Fruit fly (Drosophila melanogaster) whole organism, embryonic: ENCODE results near the gene GluProRS.
A peak's percentile ranks its signal among the peaks of the same experiment; 100 is the strongest.

Experiments used
- Ada2b ChIP-seq: fragments of 200-800 bp; sonication (Bioruptor generic); IDR thresholded peaks from 2 replicates; pipeline ENCODE4 v1.3.6; 2022; ENCODE audit warnings: missing biosample characterization, missing genetic modification characterization
- Antp ChIP-seq: fragments of 200-800 bp; sonication (Bioruptor generic); optimal IDR thresholded peaks from 3 replicates; lab custom pipeline; 2016; ENCODE audit warnings: missing biosample characterization, missing genetic modification characterization
- BEAF-32 ChIP-seq: fragments of 200-800 bp; sonication (Bioruptor generic); optimal IDR thresholded peaks from 3 replicates; lab custom pipeline; 2017; ENCODE audit warnings: missing biosample characterization, missing genetic modification characterization, mild to moderate bottlenecking, moderate library complexity, missing genetic modification reagents
- Bdp1 ChIP-seq: fragments of 200-800 bp; sonication (Bioruptor generic); optimal IDR thresholded peaks from 3 replicates; lab custom pipeline; 2016; ENCODE audit warnings: missing biosample characterization, missing genetic modification characterization
- BtbVII ChIP-seq: fragments of 200-800 bp; sonication (Bioruptor generic); optimal IDR thresholded peaks from 3 replicates; lab custom pipeline; 2017; ENCODE audit warnings: missing biosample characterization, mild to moderate bottlenecking, missing genetic modification characterization
- CG11504 ChIP-seq: fragments of 200-800 bp; sonication (Bioruptor generic); optimal IDR thresholded peaks from 3 replicates; lab custom pipeline; 2019; ENCODE audit warnings: missing biosample characterization, mild to moderate bottlenecking, missing genetic modification characterization, moderate library complexity
- CG12104 ChIP-seq: fragments of 200-800 bp; sonication (Bioruptor generic); optimal IDR thresholded peaks from 3 replicates; lab custom pipeline; 2016; ENCODE audit warnings: missing biosample characterization, missing genetic modification characterization
- CG12219 ChIP-seq: fragments of 200-800 bp; sonication (Bioruptor generic); optimal IDR thresholded peaks from 3 replicates; lab custom pipeline; 2018; ENCODE audit warnings: missing biosample characterization, mild to moderate bottlenecking, missing genetic modification characterization
- CG1233 ChIP-seq: fragments of 200-800 bp; sonication (Bioruptor generic); optimal IDR thresholded peaks from 4 replicates; lab custom pipeline; 2018; ENCODE audit warnings: missing biosample characterization, mild to moderate bottlenecking, missing genetic modification characterization
- CG13287 ChIP-seq: fragments of 200-800 bp; sonication (Bioruptor generic); IDR thresholded peaks from 2 replicates; pipeline ENCODE4 v1.3.6; 2022; ENCODE audit warnings: missing biosample characterization, missing genetic modification characterization; ENCODE audit not compliant: partially characterized antibody
- CG14441 ChIP-seq: fragments of 200-800 bp; sonication (Bioruptor generic); IDR thresholded peaks from 2 replicates; pipeline ENCODE4 v1.3.6; 2022; ENCODE audit warnings: missing biosample characterization, missing genetic modification characterization
- CG17802 ChIP-seq: fragments of 200-800 bp; sonication (Bioruptor generic); optimal IDR thresholded peaks from 2 replicates; lab custom pipeline; 2018; ENCODE audit warnings: missing biosample characterization, mild to moderate bottlenecking, missing genetic modification characterization, moderate library complexity
- CG2129 ChIP-seq: fragments of 200-800 bp; sonication (Bioruptor generic); IDR thresholded peaks from 2 replicates; pipeline ENCODE4 v1.3.6; 2022; ENCODE audit warnings: missing biosample characterization, missing genetic modification characterization; ENCODE audit not compliant: partially characterized antibody
- CG30403 ChIP-seq: fragments of 200-800 bp; sonication (Bioruptor generic); optimal IDR thresholded peaks from 3 replicates; lab custom pipeline; 2016; ENCODE audit warnings: missing biosample characterization, missing genetic modification characterization
- CG31441 ChIP-seq: fragments of 200-800 bp; sonication (Bioruptor generic); IDR thresholded peaks from 2 replicates; pipeline ENCODE4 v1.3.6; 2022; ENCODE audit warnings: missing biosample characterization, missing genetic modification characterization
- CG32532 ChIP-seq: fragments of 200-800 bp; sonication (Bioruptor generic); IDR thresholded peaks from 2 replicates; pipeline ENCODE4 v1.3.6; 2022; ENCODE audit warnings: missing biosample characterization, missing genetic modification characterization
- CG4282 ChIP-seq: fragments of 200-800 bp; sonication (Bioruptor generic); optimal IDR thresholded peaks from 2 replicates; lab custom pipeline; 2016; ENCODE audit warnings: missing biosample characterization, missing genetic modification characterization
- CG4328 ChIP-seq: fragments of 200-800 bp; sonication (Bioruptor generic); optimal IDR thresholded peaks from 3 replicates; lab custom pipeline; 2017; ENCODE audit warnings: missing biosample characterization, missing genetic modification reagents, missing genetic modification characterization
- CG5245 ChIP-seq: fragments of 200-800 bp; sonication (Bioruptor generic); optimal IDR thresholded peaks from 3 replicates; lab custom pipeline; 2016; ENCODE audit warnings: missing biosample characterization, missing genetic modification characterization
- CG5953 ChIP-seq: fragments of 200-800 bp; sonication (Bioruptor generic); IDR thresholded peaks from 2 replicates; pipeline ENCODE4 v1.3.6; 2022; ENCODE audit warnings: missing biosample characterization, missing genetic modification characterization
- CG7987 ChIP-seq: fragments of 200-800 bp; sonication (Bioruptor generic); optimal IDR thresholded peaks from 2 replicates; lab custom pipeline; 2018; ENCODE audit warnings: missing biosample characterization, mild to moderate bottlenecking, missing genetic modification characterization, moderate library complexity
- CG8359 ChIP-seq: fragments of 200-800 bp; sonication (Bioruptor generic); optimal IDR thresholded peaks from 2 replicates; lab custom pipeline; 2017; ENCODE audit warnings: missing biosample characterization, mild to moderate bottlenecking, missing genetic modification characterization, borderline replicate concordance
- HLH3B ChIP-seq: fragments of 200-800 bp; sonication (Bioruptor generic); IDR thresholded peaks from 2 replicates; pipeline ENCODE4 v1.3.6; 2022; ENCODE audit warnings: missing biosample characterization, missing genetic modification characterization
- Lhr ChIP-seq: fragments of 200-800 bp; sonication (Bioruptor generic); optimal IDR thresholded peaks from 3 replicates; lab custom pipeline; 2017; ENCODE audit warnings: mild to moderate bottlenecking, missing biosample characterization, missing genetic modification reagents, missing genetic modification characterization
- MESR4 ChIP-seq: fragments of 200-800 bp; sonication (Bioruptor generic); optimal IDR thresholded peaks from 2 replicates; lab custom pipeline; 2018; ENCODE audit warnings: missing biosample characterization, mild to moderate bottlenecking, missing genetic modification characterization, moderate library complexity
- Max ChIP-seq: fragments of 200-800 bp; sonication (Bioruptor generic); optimal IDR thresholded peaks from 2 replicates; lab custom pipeline; 2016; ENCODE audit warnings: missing biosample characterization, mild to moderate bottlenecking, missing genetic modification characterization
- Mrtf ChIP-seq: fragments of 200-800 bp; sonication (Bioruptor generic); IDR thresholded peaks from 3 replicates; pipeline ENCODE4 v1.3.6; 2022; ENCODE audit warnings: missing biosample characterization, missing genetic modification characterization
- Ptx1 ChIP-seq: fragments of 200-800 bp; sonication (Bioruptor generic); IDR thresholded peaks from 2 replicates; pipeline ENCODE4 v1.3.6; 2022; ENCODE audit warnings: missing biosample characterization, missing genetic modification characterization
- Ravus ChIP-seq: fragments of 200-800 bp; sonication (Bioruptor generic); IDR thresholded peaks from 2 replicates; pipeline ENCODE4 v1.3.6; 2022; ENCODE audit warnings: missing biosample characterization, missing genetic modification characterization
- Six4 ChIP-seq: fragments of 200-800 bp; sonication (Bioruptor generic); optimal IDR thresholded peaks from 2 replicates; lab custom pipeline; 2016; ENCODE audit warnings: missing biosample characterization, missing genetic modification characterization
- Sry-β ChIP-seq: fragments of 200-800 bp; sonication (Bioruptor generic); optimal IDR thresholded peaks from 2 replicates; lab custom pipeline; 2018; ENCODE audit warnings: missing biosample characterization, mild to moderate bottlenecking, missing genetic modification characterization, moderate library complexity
- bsh ChIP-seq, 2 experiments: fragments of 200-800 bp; sonication (Bioruptor generic); optimal IDR thresholded peaks; 2 replicates each; lab custom pipeline; 2017 to 2018; ENCODE audit warnings: mild to moderate bottlenecking in 2 of 2, missing biosample characterization in 2 of 2, missing genetic modification characterization in 2 of 2, moderate library complexity in 1 of 2
- chn ChIP-seq: fragments of 200-800 bp; sonication (Bioruptor generic); optimal IDR thresholded peaks from 2 replicates; lab custom pipeline; 2016; ENCODE audit warnings: missing biosample characterization, missing genetic modification characterization
- crc ChIP-seq: fragments of 200-800 bp; sonication (Bioruptor generic); optimal IDR thresholded peaks from 2 replicates; lab custom pipeline; 2016; ENCODE audit warnings: missing biosample characterization, missing genetic modification characterization
- ewg ChIP-seq: fragments of 200-800 bp; sonication (Bioruptor generic); optimal IDR thresholded peaks from 3 replicates; lab custom pipeline; 2017; ENCODE audit warnings: mild to moderate bottlenecking, missing biosample characterization, missing genetic modification reagents, missing genetic modification characterization
- ftz-f1 ChIP-seq: fragments of 200-800 bp; sonication (Bioruptor generic); optimal IDR thresholded peaks from 2 replicates; lab custom pipeline; 2016; ENCODE audit warnings: missing biosample characterization, missing genetic modification characterization
- gsb ChIP-seq: fragments of 200-800 bp; sonication (Bioruptor generic); IDR thresholded peaks from 2 replicates; pipeline ENCODE4 v1.3.6; 2022; ENCODE audit warnings: missing biosample characterization, missing genetic modification characterization
- her ChIP-seq: fragments of 200-800 bp; sonication (Bioruptor generic); optimal IDR thresholded peaks from 2 replicates; lab custom pipeline; 2016; ENCODE audit warnings: missing biosample characterization, missing genetic modification characterization
- jumu ChIP-seq: fragments of 200-800 bp; sonication (Bioruptor generic); optimal IDR thresholded peaks from 3 replicates; lab custom pipeline; 2016; ENCODE audit warnings: missing biosample characterization, missing genetic modification characterization
- lab ChIP-seq: fragments of 200-800 bp; sonication (Bioruptor generic); optimal IDR thresholded peaks from 3 replicates; lab custom pipeline; 2017; ENCODE audit warnings: missing biosample characterization, missing genetic modification characterization, mild to moderate bottlenecking, moderate library complexity, missing genetic modification reagents
- lmd ChIP-seq: fragments of 200-800 bp; sonication (Bioruptor generic); IDR thresholded peaks from 2 replicates; pipeline ENCODE4 v1.3.6; 2022; ENCODE audit warnings: missing biosample characterization, missing genetic modification characterization
- nom ChIP-seq: fragments of 200-800 bp; sonication (Bioruptor generic); optimal IDR thresholded peaks from 2 replicates; lab custom pipeline; 2017; ENCODE audit warnings: missing biosample characterization, missing genetic modification characterization, mild to moderate bottlenecking, moderate library complexity, missing genetic modification reagents
- odd ChIP-seq: fragments of 200-800 bp; sonication (Bioruptor generic); optimal IDR thresholded peaks from 2 replicates; lab custom pipeline; 2017; ENCODE audit warnings: missing biosample characterization, mild to moderate bottlenecking, missing genetic modification characterization
- pan ChIP-seq, 4 experiments: fragments of >200 bp in 3 of 4; fragments of 200-800 bp in 1 of 4; sonication (Bioruptor generic) in 1 of 4; optimal IDR thresholded peaks in 3 of 4; IDR thresholded peaks in 1 of 4; 2 replicates each; pipeline versions ENCODE4 v1.3.6 to Lab custom; 2017 to 2022; ENCODE audit warnings: missing biosample characterization in 2 of 4, missing genetic modification characterization in 2 of 4, mixed read lengths in 1 of 4
- pum ChIP-seq: fragments of 200-800 bp; sonication (Bioruptor generic); optimal IDR thresholded peaks from 2 replicates; lab custom pipeline; 2016; ENCODE audit warnings: missing biosample characterization, missing genetic modification characterization
- sd ChIP-seq: fragments of 200-800 bp; sonication (Bioruptor generic); optimal IDR thresholded peaks from 3 replicates; lab custom pipeline; 2018; ENCODE audit warnings: missing biosample characterization, mild to moderate bottlenecking, missing genetic modification characterization, moderate library complexity
- sima ChIP-seq: fragments of 200-800 bp; sonication (Bioruptor generic); optimal IDR thresholded peaks from 2 replicates; lab custom pipeline; 2016; ENCODE audit warnings: missing biosample characterization, missing genetic modification characterization
- tgo ChIP-seq: fragments of 200-800 bp; sonication (Bioruptor generic); IDR thresholded peaks from 3 replicates; pipeline ENCODE4 v1.3.6; 2022; ENCODE audit warnings: missing biosample characterization, missing genetic modification characterization
- wek ChIP-seq: fragments of 200-800 bp; sonication (Bioruptor generic); optimal IDR thresholded peaks from 3 replicates; lab custom pipeline; 2018; ENCODE audit warnings: missing biosample characterization, mild to moderate bottlenecking, missing genetic modification characterization, moderate library complexity

Gene GluProRS

DNA sequence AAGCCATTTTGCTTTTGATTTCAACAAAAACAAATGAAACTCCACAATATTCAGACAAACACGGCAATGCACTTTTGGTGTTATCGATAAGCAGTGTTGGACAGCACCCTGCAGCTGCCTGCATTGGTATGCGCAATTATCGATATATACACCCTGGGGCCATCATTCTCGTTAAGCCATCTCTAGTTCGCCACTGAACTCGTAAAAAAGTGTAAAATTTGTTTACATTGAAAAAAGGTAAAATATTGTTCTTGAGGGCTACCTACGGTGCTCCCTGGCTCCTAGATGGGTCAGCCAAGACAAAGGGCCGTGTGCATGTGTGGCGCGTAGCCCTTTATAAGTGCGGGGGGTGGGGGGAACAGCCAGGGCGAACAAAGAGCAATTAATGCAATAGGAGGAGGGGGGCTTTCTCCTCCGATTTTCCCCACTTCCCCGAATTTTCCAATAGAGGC, 28.3 kb upstream of the GluProRS start, which contains the start of the genes CG13603 and CG5902 (continued):
- no peak for TF ChIP-seq CG12219 (GFP tag; lab: Kevin White, UChicago)
- peak; percentile 55 for TF ChIP-seq ftz-f1 (GFP tag; lab: Kevin White, UChicago)
- no peak for TF ChIP-seq Bdp1 (GFP tag; lab: Kevin White, UChicago)
- peak; percentile 56 for TF ChIP-seq chn (GFP tag; lab: Kevin White, UChicago)
- no peak for TF ChIP-seq CG17802 (tag; lab: Kevin White, UChicago)
- TF ChIP-seq Mrtf (GFP tag; lab: Robert Waterston, UW): no peak
- TF ChIP-seq CG5245 (GFP tag; lab: Kevin White, UChicago): peak; percentile 26
- TF ChIP-seq tgo (GFP tag; lab: Robert Waterston, UW): 0 out of 3 replicates have a peak, but pooled peaks have one; percentile 15
- TF ChIP-seq HLH3B (GFP tag; lab: Robert Waterston, UW): peak; percentile 48; the same call in 1 of the 2 replicates
- TF ChIP-seq her (GFP tag; lab: Kevin White, UChicago): peak; percentile 66
- no peak for TF ChIP-seq crc
- TF ChIP-seq lab (GFP tag; lab: Kevin White, UChicago): no peak
- no peak; the same call in 1 of the 2 replicates for TF ChIP-seq CG31441
- no peak for TF ChIP-seq Lhr (GFP tag; lab: Kevin White, UChicago)
- peak; percentile 70 for TF ChIP-seq Antp (GFP tag; lab: Kevin White, UChicago)
- TF ChIP-seq CG2129 (GFP tag; lab: Robert Waterston, UW): peak; percentile 52; the same call in 1 of the 2 replicates
- no peak for TF ChIP-seq CG11504 (tag; lab: Kevin White, UChicago)
- no peak for TF ChIP-seq gsb
- 0 out of 2 replicates have a peak, but pooled peaks have one; percentile 11 for TF ChIP-seq CG32532 (GFP tag; lab: Robert Waterston, UW)
- TF ChIP-seq ewg (GFP tag; lab: Kevin White, UChicago): peak; percentile 63
- peak; percentile 64 for TF ChIP-seq CG30403
- TF ChIP-seq Ada2b (GFP tag; lab: Robert Waterston, UW): no peak
- no peak for TF ChIP-seq wek (GFP tag; lab: Kevin White, UChicago)
- peak; percentile 89 for TF ChIP-seq nom (GFP tag; lab: Kevin White, UChicago)
- TF ChIP-seq CG12104 (GFP tag; lab: Kevin White, UChicago): no peak
- peak; percentile 84 for TF ChIP-seq BEAF-32 (GFP tag; lab: Kevin White, UChicago)
- peak; percentile 95 for TF ChIP-seq MESR4
- TF ChIP-seq pan (optimal IDR thresholded peaks at IDR 0.05; lab: Kevin White, UChicago): no peak
- no peak for TF ChIP-seq pan (GFP tag; optimal IDR thresholded peaks at IDR 0.05 in 1 of 2, IDR thresholded peaks at IDR 0.05 in 1 of 2)
- peak; percentile 27 for TF ChIP-seq lmd (GFP tag; lab: Robert Waterston, UW)
- peak; percentile 34 for TF ChIP-seq CG7987
- peak in 1 of 2 experiments; percentile 17 for TF ChIP-seq bsh (GFP tag; optimal IDR thresholded peaks at IDR 0.05; lab: Kevin White, UChicago)
- no peak for TF ChIP-seq CG1233 (GFP tag; lab: Kevin White, UChicago)
- TF ChIP-seq CG8359 (GFP tag; lab: Kevin White, UChicago): no peak
- no peak for TF ChIP-seq Ravus (GFP tag; lab: Robert Waterston, UW)
- TF ChIP-seq CG5953 (GFP tag; lab: Robert Waterston, UW): no peak
- peak; percentile 60 for TF ChIP-seq jumu
- no peak for TF ChIP-seq Max (GFP tag; lab: Kevin White, UChicago)
- peak; percentile 25 for TF ChIP-seq odd (GFP tag; lab: Kevin White, UChicago)
- peak; percentile 85 for TF ChIP-seq CG13287 (GFP tag; lab: Robert Waterston, UW)
- TF ChIP-seq sima: no peak
- TF ChIP-seq Sry-β (GFP tag; lab: Kevin White, UChicago): no peak
- peak; percentile 60 for TF ChIP-seq CG4282 (GFP tag; lab: Kevin White, UChicago)
- TF ChIP-seq pum (GFP tag; lab: Kevin White, UChicago): peak; percentile 51
- 0 out of 2 replicates have a peak, but pooled peaks have one; percentile 44 for TF ChIP-seq Ptx1
- peak; percentile 100 for TF ChIP-seq sd (tag; lab: Kevin White, UChicago)
- TF ChIP-seq BtbVII (GFP tag; lab: Kevin White, UChicago): peak; percentile 6
- peak; percentile 30; the same call in 1 of the 2 replicates for TF ChIP-seq CG14441 (GFP tag; lab: Robert Waterston, UW)
- TF ChIP-seq Six4: no peak
- no peak for TF ChIP-seq CG4328 (GFP tag; lab: Kevin White, UChicago)
